Worm (Caenorhabditis elegans) whole organism, L3 larva: ENCODE measurements around the gene clc-32.

Experiments
- ZK546.5 ChIP-seq: sonication (generic microtip); optimal IDR thresholded peaks from 2 replicates; lab custom pipeline; 2017; ENCODE audit warnings: missing biosample characterization, missing genetic modification characterization
- aly-2 ChIP-seq: fragments of 150-350 bp; optimal IDR thresholded peaks from 2 replicates; lab custom pipeline; 2014; ENCODE audit warnings: missing biosample characterization, missing genetic modification characterization
- ama-1 ChIP-seq: fragments of 150-350 bp; optimal IDR thresholded peaks from 2 replicates; lab custom pipeline; 2018
- ceh-16 ChIP-seq: sonication (generic microtip); optimal IDR thresholded peaks from 2 replicates; lab custom pipeline; 2017; ENCODE audit warnings: missing biosample characterization, missing genetic modification characterization
- ceh-28 ChIP-seq: fragments of 150-350 bp; optimal IDR thresholded peaks from 2 replicates; lab custom pipeline; 2014; ENCODE audit warnings: missing biosample characterization, missing genetic modification reagents, missing genetic modification characterization
- ceh-82 ChIP-seq: fragments of 150-350 bp; optimal IDR thresholded peaks from 2 replicates; lab custom pipeline; 2014; ENCODE audit warnings: missing biosample characterization, missing genetic modification characterization
- ceh-9 ChIP-seq: sonication (generic microtip); optimal IDR thresholded peaks from 2 replicates; lab custom pipeline; 2018; ENCODE audit warnings: missing biosample characterization, missing genetic modification characterization
- daf-12 ChIP-seq: fragments of 150-350 bp; optimal IDR thresholded peaks from 2 replicates; lab custom pipeline; 2014; ENCODE audit warnings: missing biosample characterization, missing genetic modification reagents, missing genetic modification characterization
- egl-27 ChIP-seq: sonication (generic microtip); optimal IDR thresholded peaks from 4 replicates; lab custom pipeline; 2017; ENCODE audit warnings: missing biosample characterization, missing genetic modification reagents, missing genetic modification characterization
- egl-5 ChIP-seq: fragments of 150-350 bp; optimal IDR thresholded peaks from 2 replicates; lab custom pipeline; 2017; ENCODE audit warnings: missing biosample characterization, missing genetic modification reagents, missing genetic modification characterization, inconsistent platforms
- elt-1 ChIP-seq: fragments of 150-350 bp; optimal IDR thresholded peaks from 2 replicates; lab custom pipeline; 2014; ENCODE audit warnings: missing biosample characterization, missing genetic modification characterization
- elt-2 ChIP-seq: sonication (generic microtip); optimal IDR thresholded peaks from 2 replicates; lab custom pipeline; 2016; ENCODE audit warnings: missing genetic modification reagents, mild to moderate bottlenecking, missing genetic modification characterization, missing compliant biosample characterization
- elt-3 ChIP-seq, 3 experiments: fragments of 150-350 bp in 1 of 3; sonication (generic microtip) in 2 of 3; optimal IDR thresholded peaks; 2 replicates in 2 of 3; 4 replicates in 1 of 3; lab custom pipeline; 2014 to 2017; ENCODE audit warnings: missing biosample characterization in 3 of 3, missing genetic modification characterization in 3 of 3
- eor-1 ChIP-seq, 2 experiments: fragments of 150-350 bp; optimal IDR thresholded peaks; 2 replicates each; lab custom pipeline; 2014 to 2018; ENCODE audit warnings: missing biosample characterization in 2 of 2, missing genetic modification characterization in 2 of 2
- fkh-10 ChIP-seq: sonication (generic microtip); optimal IDR thresholded peaks from 2 replicates; lab custom pipeline; 2017; ENCODE audit warnings: missing biosample characterization, missing genetic modification reagents, missing genetic modification characterization
- fkh-2 ChIP-seq: fragments of 150-350 bp; optimal IDR thresholded peaks from 2 replicates; lab custom pipeline; 2014; ENCODE audit warnings: missing biosample characterization, missing genetic modification reagents, missing genetic modification characterization
- fos-1 ChIP-seq: fragments of 150-350 bp; optimal IDR thresholded peaks from 2 replicates; lab custom pipeline; 2014; ENCODE audit warnings: missing biosample characterization, missing genetic modification characterization
- hmg-11 ChIP-seq: sonication (generic microtip); optimal IDR thresholded peaks from 2 replicates; lab custom pipeline; 2016; ENCODE audit warnings: missing genetic modification characterization, missing compliant biosample characterization
- jun-1 ChIP-seq: fragments of 150-350 bp; optimal IDR thresholded peaks from 2 replicates; lab custom pipeline; 2014; ENCODE audit warnings: missing biosample characterization, missing genetic modification reagents, missing genetic modification characterization
- lin-39 ChIP-seq: fragments of 150-350 bp; optimal IDR thresholded peaks from 2 replicates; lab custom pipeline; 2018; ENCODE audit warnings: missing biosample characterization, missing genetic modification reagents, missing genetic modification characterization
- mdl-1 ChIP-seq: fragments of 150-350 bp; optimal IDR thresholded peaks from 2 replicates; lab custom pipeline; 2014; ENCODE audit warnings: missing biosample characterization, missing genetic modification characterization
- mml-1 ChIP-seq: fragments of 150-350 bp; sonication (generic microtip); optimal IDR thresholded peaks from 3 replicates; lab custom pipeline; 2014; ENCODE audit warnings: missing biosample characterization, missing genetic modification characterization
- nfya-1 ChIP-seq: sonication (generic microtip); optimal IDR thresholded peaks from 2 replicates; lab custom pipeline; 2017; ENCODE audit warnings: missing genetic modification characterization, mild to moderate bottlenecking, missing compliant biosample characterization, antibody characterized with exemption, moderate library complexity; ENCODE audit not compliant: insufficient read depth
- nhr-11 ChIP-seq: fragments of 150-350 bp; optimal IDR thresholded peaks from 2 replicates; lab custom pipeline; 2014; ENCODE audit warnings: missing biosample characterization, missing genetic modification characterization
- nhr-12 ChIP-seq: fragments of 150-350 bp; optimal IDR thresholded peaks from 2 replicates; lab custom pipeline; 2014; ENCODE audit warnings: missing biosample characterization, missing genetic modification characterization
- nhr-23 ChIP-seq: fragments of 150-350 bp; optimal IDR thresholded peaks from 2 replicates; lab custom pipeline; 2014; ENCODE audit warnings: missing biosample characterization, missing genetic modification reagents, missing genetic modification characterization
- nhr-25 ChIP-seq: sonication (generic microtip); optimal IDR thresholded peaks from 2 replicates; lab custom pipeline; 2017; ENCODE audit warnings: missing biosample characterization, missing genetic modification characterization
- nhr-28 ChIP-seq: fragments of 150-350 bp; optimal IDR thresholded peaks from 2 replicates; lab custom pipeline; 2014; ENCODE audit warnings: missing biosample characterization, missing genetic modification characterization
- nhr-43 ChIP-seq: sonication (generic microtip); optimal IDR thresholded peaks from 2 replicates; lab custom pipeline; 2016; ENCODE audit warnings: mild to moderate bottlenecking, missing genetic modification characterization, missing compliant biosample characterization; ENCODE audit not compliant: poor library complexity, severe bottlenecking
- nhr-76 ChIP-seq: fragments of 150-350 bp; sonication (generic microtip); optimal IDR thresholded peaks from 5 replicates; lab custom pipeline; 2014; ENCODE audit warnings: missing biosample characterization, missing genetic modification characterization
- nhr-77 ChIP-seq: fragments of 150-350 bp; optimal IDR thresholded peaks from 2 replicates; lab custom pipeline; 2014; ENCODE audit warnings: missing biosample characterization, missing genetic modification characterization
- pqm-1 ChIP-seq: fragments of 150-350 bp; optimal IDR thresholded peaks from 2 replicates; lab custom pipeline; 2017; ENCODE audit warnings: missing biosample characterization, missing genetic modification characterization, inconsistent platforms
- sea-2 ChIP-seq: fragments of 150-350 bp; sonication (generic microtip); optimal IDR thresholded peaks from 4 replicates; lab custom pipeline; 2014; ENCODE audit warnings: missing biosample characterization, missing genetic modification reagents, missing genetic modification characterization
- skn-1 ChIP-seq: fragments of 150-350 bp; optimal IDR thresholded peaks from 2 replicates; lab custom pipeline; 2014; ENCODE audit warnings: missing biosample characterization, missing genetic modification characterization
- snpc-4 ChIP-seq: fragments of 150-350 bp; optimal IDR thresholded peaks from 2 replicates; lab custom pipeline; 2014; ENCODE audit warnings: missing biosample characterization, missing genetic modification characterization
- tbx-2 ChIP-seq: sonication (generic microtip); optimal IDR thresholded peaks from 2 replicates; lab custom pipeline; 2016; ENCODE audit warnings: mild to moderate bottlenecking, missing genetic modification characterization, missing compliant biosample characterization
- ztf-11 ChIP-seq: fragments of 150-350 bp; optimal IDR thresholded peaks from 2 replicates; lab custom pipeline; 2014; ENCODE audit warnings: missing biosample characterization, missing genetic modification characterization
- ztf-4 ChIP-seq: fragments of 150-350 bp; optimal IDR thresholded peaks from 2 replicates; lab custom pipeline; 2014; ENCODE audit warnings: missing biosample characterization, missing genetic modification characterization

The clc-32 gene

DNA sequence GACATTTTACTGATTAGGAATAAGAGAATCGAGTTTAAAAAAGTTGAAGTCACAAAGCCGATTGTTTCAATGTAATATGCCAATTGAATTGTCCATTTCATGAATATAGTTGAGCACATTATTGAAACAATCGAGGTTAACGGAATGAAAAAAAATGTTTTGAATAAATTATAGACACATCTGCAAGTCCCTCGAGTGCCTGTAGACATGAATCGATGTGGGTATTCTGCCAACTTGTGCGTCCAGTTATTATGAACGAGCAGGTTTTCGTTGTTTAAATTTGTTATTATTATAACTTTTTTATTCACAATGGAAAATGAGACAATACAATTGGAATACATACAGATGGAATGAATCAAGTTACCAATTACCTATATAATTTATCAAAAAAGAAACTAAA lies 17.4 kb upstream of the clc-32 start, which contains the start of gene str-99:
str-99 (minus strand) TSS at position 101 of the 400 bp plus-strand sequence.
- TF ChIP-seq nhr-28 (tag; lab: Kevin White, UChicago) (no peak), jun-1 (tag; lab: Kevin White, UChicago) (no peak), nfya-1 (no peak), ceh-9 (no peak), nhr-12 (tag; lab: Kevin White, UChicago) (no peak), egl-27 (tag; lab: Kevin White, UChicago) (no peak), fkh-10 (GFP tag; lab: Kevin White, UChicago) (no peak), fkh-2 (tag; lab: Kevin White, UChicago) (no peak), lin-39 (tag; lab: Kevin White, UChicago) (no peak), daf-12 (tag; lab: Kevin White, UChicago) (no peak), ceh-16 (no peak), aly-2 (tag; lab: Kevin White, UChicago) (no peak), ZK546.5 (tag; lab: Kevin White, UChicago) (no peak)

ce11 chrV:16155111-16155510 lies 14.1 kb upstream of the clc-32 start, which contains the start of gene str-97:
TSS of gene str-97 (minus strand) at chrV:16155211.
- TF ChIP-seq nhr-25 = no peak
- no peak for TF ChIP-seq mml-1 (tag; lab: Kevin White, UChicago)
- no peak for TF ChIP-seq ama-1 (lab: Kevin White, UChicago)
- TF ChIP-seq ztf-4 (tag; lab: Kevin White, UChicago) = no peak
- TF ChIP-seq elt-2 (tag; lab: Kevin White, UChicago) = no peak
- no peak for TF ChIP-seq ceh-28
- TF ChIP-seq nhr-77 (tag; lab: Kevin White, UChicago) = no peak
- TF ChIP-seq fos-1 (tag; lab: Kevin White, UChicago) = no peak
- no peak for TF ChIP-seq ceh-82 (tag; lab: Kevin White, UChicago)
- TF ChIP-seq nhr-43 = no peak
- no peak for TF ChIP-seq elt-1 (tag; lab: Kevin White, UChicago)
- no peak for TF ChIP-seq daf-12 (tag; lab: Kevin White, UChicago)
- no peak for TF ChIP-seq egl-27 (tag; lab: Kevin White, UChicago)
- TF ChIP-seq ceh-9 = no peak
- no peak for TF ChIP-seq sea-2 (GFP tag; lab: Kevin White, UChicago)
- no peak for TF ChIP-seq snpc-4
- no peak for TF ChIP-seq nhr-76 (tag; lab: Kevin White, UChicago)

DNA sequence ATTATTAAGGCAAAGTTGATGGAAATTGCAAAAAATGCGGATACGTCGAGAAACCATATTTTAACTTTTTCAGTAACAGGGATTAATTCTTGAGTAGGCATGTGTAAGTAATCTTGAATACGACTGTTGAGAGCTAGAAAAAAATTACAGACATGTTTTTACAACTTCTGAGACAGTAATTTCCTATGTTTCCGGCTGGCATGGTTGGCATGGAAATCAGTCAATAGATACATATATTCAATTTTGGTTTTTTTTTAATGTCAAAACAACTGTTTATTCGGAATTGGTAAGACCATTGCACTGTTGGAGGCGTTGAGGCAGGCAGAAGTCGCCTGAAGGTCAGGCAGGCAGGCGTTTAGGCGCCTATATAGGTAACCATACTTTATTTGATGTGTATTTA lies 12.4 kb upstream of the clc-32 start, which contains the start of gene str-254:
str-254 (minus strand) TSS at position 101 of the 400 bp plus-strand sequence.
- TF ChIP-seq lin-39 (tag; lab: Kevin White, UChicago) (no peak), nhr-12 (tag; lab: Kevin White, UChicago) (no peak), elt-3 (tag; optimal IDR thresholded peaks at IDR 0.05; lab: Kevin White, UChicago) (no peak), aly-2 (tag; lab: Kevin White, UChicago) (no peak), nhr-28 (tag; lab: Kevin White, UChicago) (no peak), egl-27 (tag; lab: Kevin White, UChicago) (no peak)

- no peak for TF ChIP-seq nhr-11 (tag; lab: Kevin White, UChicago)
- TF ChIP-seq elt-2 (tag; lab: Kevin White, UChicago) = peak; percentile 15
These were observed 7.8 kb upstream of the clc-32 start, which contains the start of gene F10A3.4 for ce11 chrV:16148805-16149204. TSS of gene F10A3.4 (plus strand) at chrV:16149105.

- TF ChIP-seq ztf-4 (tag; lab: Kevin White, UChicago) (no peak), ceh-82 (tag; lab: Kevin White, UChicago) (no peak)
These were observed 4.0 kb upstream of the clc-32 start for ce11 chrV:16145009-16145408.

- TF ChIP-seq eor-1 (tag; optimal IDR thresholded peaks at IDR 0.05; lab: Kevin White, UChicago) = no peak
- no peak for TF ChIP-seq hmg-11
- TF ChIP-seq elt-2 (tag; lab: Kevin White, UChicago) = peak; percentile 80
- TF ChIP-seq egl-5 (tag; lab: Kevin White, UChicago) = no peak
- TF ChIP-seq nhr-23 (tag; lab: Kevin White, UChicago) = no peak
- no peak for TF ChIP-seq ceh-28
- no peak for TF ChIP-seq nhr-28 (tag; lab: Kevin White, UChicago)
- TF ChIP-seq mdl-1 (tag; lab: Kevin White, UChicago) = no peak
- TF ChIP-seq nhr-76 (tag; lab: Kevin White, UChicago) = no peak
- no peak for TF ChIP-seq elt-1 (tag; lab: Kevin White, UChicago)
- peak; percentile 15 for TF ChIP-seq skn-1 (tag; lab: Kevin White, UChicago)
- no peak for TF ChIP-seq elt-3 (tag; optimal IDR thresholded peaks at IDR 0.05; lab: Kevin White, UChicago)
- no peak for TF ChIP-seq fkh-2 (tag; lab: Kevin White, UChicago)
- no peak for TF ChIP-seq daf-12 (tag; lab: Kevin White, UChicago)
- no peak for TF ChIP-seq fos-1 (tag; lab: Kevin White, UChicago)
- no peak for TF ChIP-seq nhr-77 (tag; lab: Kevin White, UChicago)
- TF ChIP-seq ztf-11 = no peak
- TF ChIP-seq tbx-2 (tag; lab: Kevin White, UChicago) = no peak
- peak; percentile 58 for TF ChIP-seq pqm-1
- TF ChIP-seq ceh-16 = no peak
- no peak for TF ChIP-seq mml-1 (tag; lab: Kevin White, UChicago)
- no peak for TF ChIP-seq snpc-4
- TF ChIP-seq ZK546.5 (tag; lab: Kevin White, UChicago) = no peak
- TF ChIP-seq lin-39 (tag; lab: Kevin White, UChicago) = no peak
These were observed 2.2 kb upstream of the clc-32 start, which contains the start of gene fbxa-88 for ce11 chrV:16143066-16143581. TSS of gene fbxa-88 (minus strand) at chrV:16143116.
